Fruit fly (Drosophila melanogaster): ENCODE data around the gene CG42324.
A peak's percentile ranks its signal among the peaks of the same experiment; 100 is the strongest.

CG42324 gene

dm6 chr3L:3444246-3444785, 27.9 kb upstream of the CG42324 start (continued):
- TF ChIP-seq CG4318 (GFP tag; optimal IDR thresholded peaks at IDR 0.05) (peak; percentile 24), Hr39 (GFP tag; optimal IDR thresholded peaks at IDR 0.05) (no peak), lz (GFP tag; optimal IDR thresholded peaks at IDR 0.05) (no peak), CG1621 (tag; optimal IDR thresholded peaks at IDR 0.05) (peak; percentile 41), CG11294 (GFP tag; IDR thresholded peaks at IDR 0.05) (no peak), Smox (GFP tag; optimal IDR thresholded peaks at IDR 0.05) (no peak), CG8319 (GFP tag; optimal IDR thresholded peaks at IDR 0.05) (no peak), CG10631 (GFP tag; optimal IDR thresholded peaks at IDR 0.05) (peak; percentile 73)

- TF ChIP-seq CG34406 (GFP tag; optimal IDR thresholded peaks at IDR 0.05) (no peak), Blimp-1 (GFP tag; optimal IDR thresholded peaks at IDR 0.05) (no peak), esn (GFP tag; optimal IDR thresholded peaks at IDR 0.05) (no peak), vri (GFP tag; optimal IDR thresholded peaks at IDR 0.05) (peak; percentile 2), OdsH (GFP tag; optimal IDR thresholded peaks at IDR 0.05) (no peak), Eip78C (GFP tag) (peak; percentile 42), Sox102F (GFP tag; optimal IDR thresholded peaks at IDR 0.05) (no peak), CG11762 (GFP tag; optimal IDR thresholded peaks at IDR 0.05; ENCODE audit: insufficient read depth) (no peak), CG10669 (GFP tag; optimal IDR thresholded peaks at IDR 0.05) (no peak), CG32006 (GFP tag; optimal IDR thresholded peaks at IDR 0.05) (no peak), Lpt (GFP tag; optimal IDR thresholded peaks at IDR 0.05) (no peak), svp (GFP tag) (peak; percentile 56), pdm3 (GFP tag; optimal IDR thresholded peaks at IDR 0.05) (no peak)
Observed at dm6 chr3L:3447948-3448526, 24.2 kb upstream of the CG42324 start.

dm6 chr3L:3449680-3450079, 22.6 kb upstream of the CG42324 start:
- TF ChIP-seq eg (GFP tag; IDR thresholded peaks at IDR 0.05) (no peak), topi (GFP tag; optimal IDR thresholded peaks at IDR 0.05) (peak; percentile 11), CG6854 (GFP tag; optimal IDR thresholded peaks at IDR 0.05) (no peak), CG3919 (GFP tag; optimal IDR thresholded peaks at IDR 0.05) (no peak), CG6163 (GFP tag; IDR thresholded peaks at IDR 0.05) (no peak), CG8319 (GFP tag; optimal IDR thresholded peaks at IDR 0.05) (no peak), Lpt (GFP tag; optimal IDR thresholded peaks at IDR 0.05) (no peak), vri (GFP tag; optimal IDR thresholded peaks at IDR 0.05) (peak; percentile 11), CG8632 (GFP tag; optimal IDR thresholded peaks at IDR 0.05) (peak; percentile 23), Ets21C (GFP tag; optimal IDR thresholded peaks at IDR 0.05) (peak; percentile 50), CG11294 (GFP tag; IDR thresholded peaks at IDR 0.05) (no peak), CG15336 (GFP tag; IDR thresholded peaks at IDR 0.05) (0 out of 2 replicates have a peak, but pooled peaks have one; percentile 8), CG34406 (GFP tag; optimal IDR thresholded peaks at IDR 0.05) (no peak), CG4318 (GFP tag; optimal IDR thresholded peaks at IDR 0.05) (no peak), CG10631 (GFP tag; optimal IDR thresholded peaks at IDR 0.05) (peak; percentile 11), Eip93F (GFP tag; optimal IDR thresholded peaks at IDR 0.05) (no peak), dac (GFP tag; optimal IDR thresholded peaks at IDR 0.05) (no peak), Sox14 (GFP tag; optimal IDR thresholded peaks at IDR 0.05) (peak; percentile 54), Sox102F (GFP tag; optimal IDR thresholded peaks at IDR 0.05) (peak; percentile 58), Eip75B (GFP tag; optimal IDR thresholded peaks at IDR 0.05) (no peak), CG31627 (GFP tag; optimal IDR thresholded peaks at IDR 0.05) (peak; percentile 71), CG7368 (GFP tag; optimal IDR thresholded peaks at IDR 0.05) (no peak), Hr39 (GFP tag; optimal IDR thresholded peaks at IDR 0.05) (peak; percentile 73), dsx (GFP tag; optimal IDR thresholded peaks at IDR 0.05; ENCODE audit: poor library complexity, severe bottlenecking) (no peak), CG32006 (GFP tag; optimal IDR thresholded peaks at IDR 0.05) (peak; percentile 21), ss (GFP tag; optimal IDR thresholded peaks at IDR 0.05) (no peak), CG6808 (GFP tag; optimal IDR thresholded peaks at IDR 0.05) (no peak), Ets96B (tag; optimal IDR thresholded peaks at IDR 0.05) (no peak), Blimp-1 (GFP tag; optimal IDR thresholded peaks at IDR 0.05) (no peak), net (GFP tag; optimal IDR thresholded peaks at IDR 0.05) (no peak), Eip78C (GFP tag) (peak; percentile 67), esn (GFP tag; optimal IDR thresholded peaks at IDR 0.05) (peak; percentile 70), Met (GFP tag; optimal IDR thresholded peaks at IDR 0.05) (peak; percentile 67), Hr4 (GFP tag; optimal IDR thresholded peaks at IDR 0.05) (peak; percentile 44), CG6792 (GFP tag; optimal IDR thresholded peaks at IDR 0.05) (peak; percentile 13), CG11762 (GFP tag; optimal IDR thresholded peaks at IDR 0.05; ENCODE audit: insufficient read depth) (no peak), CG3032 (tag; optimal IDR thresholded peaks at IDR 0.05) (no peak), salr (GFP tag; optimal IDR thresholded peaks at IDR 0.05) (no peak), lz (GFP tag; optimal IDR thresholded peaks at IDR 0.05) (peak; percentile 59)
